Comparison of ENCODE assay signal across 1 fruit fly cellular context in genomic region chr3R:17042838-17043569, dm6.
TF ChIP-seq lines count a peak whose summit lies in the region.

Gene bdwf (minus strand): TSS chr3R:17043136.
Gene Patr-1 (plus strand): TSS chr3R:17043564.

TF ChIP-seq in whole organism, embryonic, 481 proteins besides CTCF, POLR2A, EP300 and RAD21 (continued from another document and continues in another):
- TF ChIP-seq PHDP (tag; optimal IDR thresholded peaks at IDR 0.05; lab: Kevin White, UChicago) (no peak), Lhr (GFP tag; optimal IDR thresholded peaks at IDR 0.05; lab: Kevin White, UChicago) (peak; percentile 27), CG4328 (GFP tag; optimal IDR thresholded peaks at IDR 0.05; lab: Kevin White, UChicago) (no peak), Dll (GFP tag; IDR thresholded peaks at IDR 0.05; lab: Robert Waterston, UW; ENCODE audit: partially characterized antibody) (peak; percentile 92), MESR4 (GFP tag; optimal IDR thresholded peaks at IDR 0.05; lab: Kevin White, UChicago) (peak; percentile 62), CG34422 (GFP tag; IDR thresholded peaks at IDR 0.05; lab: Robert Waterston, UW) (no peak), caup (GFP tag; optimal IDR thresholded peaks at IDR 0.05; lab: Kevin White, UChicago; ENCODE audit: severe bottlenecking) (no peak), sens-2 (GFP tag; IDR thresholded peaks at IDR 0.05; lab: Robert Waterston, UW) (no peak), Adf1 (GFP tag; IDR thresholded peaks at IDR 0.05; lab: Robert Waterston, UW) (no peak), Bdp1 (GFP tag; optimal IDR thresholded peaks at IDR 0.05; lab: Kevin White, UChicago) (no peak), Opbp (GFP tag; IDR thresholded peaks at IDR 0.05; lab: Robert Waterston, UW; ENCODE audit: partially characterized antibody) (peak; percentile 89), klu (GFP tag; IDR thresholded peaks at IDR 0.05; lab: Robert Waterston, UW) (no peak), bsh (GFP tag; optimal IDR thresholded peaks at IDR 0.05; lab: Kevin White, UChicago) (no peak), BEAF-32 (GFP tag; optimal IDR thresholded peaks at IDR 0.05; lab: Kevin White, UChicago) (peak; percentile 95), cad (GFP tag; optimal IDR thresholded peaks at IDR 0.05; lab: Kevin White, UChicago) (no peak), CG11723 (GFP tag; optimal IDR thresholded peaks at IDR 0.05; lab: Kevin White, UChicago) (no peak), Chrac-16 (GFP tag; optimal IDR thresholded peaks at IDR 0.05; lab: Kevin White, UChicago) (no peak), jing (GFP tag; optimal IDR thresholded peaks at IDR 0.05; lab: Kevin White, UChicago) (no peak), Oli (tag; optimal IDR thresholded peaks at IDR 0.05; lab: Kevin White, UChicago) (no peak), Rx (GFP tag; IDR thresholded peaks at IDR 0.05; lab: Robert Waterston, UW) (no peak), stwl (tag; optimal IDR thresholded peaks at IDR 0.05; lab: Kevin White, UChicago) (peak; percentile 32), CG14965 (GFP tag; optimal IDR thresholded peaks at IDR 0.05; lab: Kevin White, UChicago; ENCODE audit: borderline replicate concordance) (no peak), Taf1 (GFP tag; IDR thresholded peaks at IDR 0.05; lab: Robert Waterston, UW) (no peak), Hr39 (optimal IDR thresholded peaks at IDR 0.05; lab: Kevin White, UChicago) (no peak), mirr (GFP tag; optimal IDR thresholded peaks at IDR 0.05; lab: Kevin White, UChicago) (no peak), CG10543 (GFP tag; optimal IDR thresholded peaks at IDR 0.05; lab: Kevin White, UChicago) (peak; percentile 10), MTF-1 (GFP tag; optimal IDR thresholded peaks at IDR 0.05; lab: Kevin White, UChicago; ENCODE audit: borderline replicate concordance) (no peak), CG2678 (tag; optimal IDR thresholded peaks at IDR 0.05; lab: Kevin White, UChicago) (no peak), CG12659 (GFP tag; optimal IDR thresholded peaks at IDR 0.05; lab: Kevin White, UChicago) (peak; percentile 61), amos (GFP tag; IDR thresholded peaks at IDR 0.05; lab: Robert Waterston, UW; ENCODE audit: partially characterized antibody) (peak; percentile 95), CG7839 (tag; optimal IDR thresholded peaks at IDR 0.05; lab: Kevin White, UChicago) (no peak), CG14710 (tag; optimal IDR thresholded peaks at IDR 0.05; lab: Kevin White, UChicago) (peak; percentile 69), CG6813 (GFP tag; optimal IDR thresholded peaks at IDR 0.05; lab: Kevin White, UChicago) (no peak), otp (GFP tag; IDR thresholded peaks at IDR 0.05; lab: Robert Waterston, UW) (no peak), unc-4 (GFP tag; IDR thresholded peaks at IDR 0.05; lab: Robert Waterston, UW; ENCODE audit: partially characterized antibody) (peak; percentile 88), Doc2 (GFP tag; IDR thresholded peaks at IDR 0.05; lab: Robert Waterston, UW) (no peak), CG14860 (GFP tag; IDR thresholded peaks at IDR 0.05; lab: Robert Waterston, UW; ENCODE audit: partially characterized antibody) (peak; percentile 88), HHEX (GFP tag; optimal IDR thresholded peaks at IDR 0.05; lab: Kevin White, UChicago) (no peak), rib (GFP tag; IDR thresholded peaks at IDR 0.05; lab: Robert Waterston, UW) (no peak), CG9876 (GFP tag; optimal IDR thresholded peaks at IDR 0.05; lab: Kevin White, UChicago) (no peak), CG3838 (GFP tag; optimal IDR thresholded peaks at IDR 0.05; lab: Kevin White, UChicago) (no peak), CG10979 (tag; optimal IDR thresholded peaks at IDR 0.05; lab: Kevin White, UChicago) (no peak), Hr3 (GFP tag; optimal IDR thresholded peaks at IDR 0.05; lab: Kevin White, UChicago) (peak; percentile 35), ttk (GFP tag; IDR thresholded peaks at IDR 0.05; lab: Robert Waterston, UW) (no peak), CG16863 (GFP tag; optimal IDR thresholded peaks at IDR 0.05; lab: Kevin White, UChicago) (no peak), CG31365 (tag; optimal IDR thresholded peaks at IDR 0.05; lab: Kevin White, UChicago) (no peak), CG12942 (GFP tag; optimal IDR thresholded peaks at IDR 0.05; lab: Kevin White, UChicago) (no peak), CG2875 (GFP tag; optimal IDR thresholded peaks at IDR 0.05; lab: Kevin White, UChicago) (no peak), Dek (tag; optimal IDR thresholded peaks at IDR 0.05; lab: Kevin White, UChicago) (peak; percentile 36), CG11696 (GFP tag; IDR thresholded peaks at IDR 0.05; lab: Robert Waterston, UW) (no peak), CG4424 (GFP tag; optimal IDR thresholded peaks at IDR 0.05; lab: Kevin White, UChicago) (no peak), disco-r (GFP tag; optimal IDR thresholded peaks at IDR 0.05; lab: Kevin White, UChicago) (peak; percentile 16), bigmax (GFP tag; optimal IDR thresholded peaks at IDR 0.05; lab: Kevin White, UChicago) (no peak), HLH3B (GFP tag; IDR thresholded peaks at IDR 0.05; lab: Robert Waterston, UW) (no peak), Med (GFP tag; lab: Kevin White, UChicago) (peak; percentile 73), Dip3 (GFP tag; optimal IDR thresholded peaks at IDR 0.05; lab: Kevin White, UChicago) (no peak), btn (GFP tag; optimal IDR thresholded peaks at IDR 0.05; lab: Kevin White, UChicago) (no peak), sd (tag; optimal IDR thresholded peaks at IDR 0.05; lab: Kevin White, UChicago) (no peak), Trl (optimal IDR thresholded peaks at IDR 0.05; lab: Kevin White, UChicago) (no peak), Trl (GFP tag; optimal IDR thresholded peaks at IDR 0.05; lab: Kevin White, UChicago) (no peak), nmo (GFP tag; optimal IDR thresholded peaks at IDR 0.05; lab: Kevin White, UChicago) (peak; percentile 69), HmgD (GFP tag; optimal IDR thresholded peaks at IDR 0.05; lab: Kevin White, UChicago) (no peak), Fer2 (tag; optimal IDR thresholded peaks at IDR 0.05; lab: Kevin White, UChicago) (no peak), dati (GFP tag; IDR thresholded peaks at IDR 0.05; lab: Robert Waterston, UW) (no peak), Spps (tag; optimal IDR thresholded peaks at IDR 0.05; lab: Kevin White, UChicago) (no peak), CG3847 (GFP tag; IDR thresholded peaks at IDR 0.05; lab: Robert Waterston, UW) (peak; percentile 25; the same call in 1 of the 2 replicates), jumu (GFP tag; optimal IDR thresholded peaks at IDR 0.05; lab: Kevin White, UChicago) (no peak), grn (GFP tag; optimal IDR thresholded peaks at IDR 0.05; lab: Kevin White, UChicago) (no peak), bab2 (GFP tag; optimal IDR thresholded peaks at IDR 0.05; lab: Kevin White, UChicago) (no peak), psq (GFP tag; optimal IDR thresholded peaks at IDR 0.05; lab: Kevin White, UChicago) (no peak), ATbp (GFP tag; optimal IDR thresholded peaks at IDR 0.05; lab: Kevin White, UChicago) (no peak), CG10366 (GFP tag; IDR thresholded peaks at IDR 0.05; lab: Robert Waterston, UW) (no peak), CG7556 (GFP tag; optimal IDR thresholded peaks at IDR 0.05; lab: Kevin White, UChicago) (no peak), Vsx1 (GFP tag; optimal IDR thresholded peaks at IDR 0.05; lab: Kevin White, UChicago) (no peak), bowl (GFP tag; IDR thresholded peaks at IDR 0.05; lab: Robert Waterston, UW) (no peak), Mad (GFP tag; optimal IDR thresholded peaks at IDR 0.05; lab: Kevin White, UChicago) (no peak), CG4617 (GFP tag; optimal IDR thresholded peaks at IDR 0.05; lab: Kevin White, UChicago; ENCODE audit: borderline replicate concordance) (no peak), esg (GFP tag; conservative IDR thresholded peaks at IDR 0.05; lab: Robert Waterston, UW) (no peak), nom (GFP tag; optimal IDR thresholded peaks at IDR 0.05; lab: Kevin White, UChicago) (no peak), Ssrp (tag; optimal IDR thresholded peaks at IDR 0.05; lab: Kevin White, UChicago) (peak; percentile 17), p53 (GFP tag; optimal IDR thresholded peaks at IDR 0.05; lab: Kevin White, UChicago) (no peak), Hmx (GFP tag; optimal IDR thresholded peaks at IDR 0.05; lab: Kevin White, UChicago) (no peak), sqz (GFP tag; optimal IDR thresholded peaks at IDR 0.05; lab: Kevin White, UChicago) (no peak), hkb (optimal IDR thresholded peaks at IDR 0.05; lab: Kevin White, UChicago) (no peak), hkb (GFP tag; IDR thresholded peaks at IDR 0.05; lab: Robert Waterston, UW) (no peak), CG4404 (GFP tag; IDR thresholded peaks at IDR 0.05; lab: Robert Waterston, UW) (0 out of 2 replicates have a peak, but pooled peaks have one; percentile 6), CG14441 (GFP tag; IDR thresholded peaks at IDR 0.05; lab: Robert Waterston, UW) (no peak), Fer3 (tag; optimal IDR thresholded peaks at IDR 0.05; lab: Kevin White, UChicago) (no peak), tup (GFP tag; optimal IDR thresholded peaks at IDR 0.05; lab: Kevin White, UChicago) (no peak), ac (GFP tag; optimal IDR thresholded peaks at IDR 0.05; lab: Kevin White, UChicago) (no peak), CG4360 (GFP tag; IDR thresholded peaks at IDR 0.05; lab: Robert Waterston, UW) (no peak), CG5180 (GFP tag; optimal IDR thresholded peaks at IDR 0.05; lab: Kevin White, UChicago) (no peak), al (GFP tag; IDR thresholded peaks at IDR 0.05; lab: Robert Waterston, UW) (no peak; the same call in 1 of the 2 replicates), jigr1 (GFP tag; IDR thresholded peaks at IDR 0.05; lab: Robert Waterston, UW) (no peak), HLH4C (GFP tag; IDR thresholded peaks at IDR 0.05; lab: Robert Waterston, UW; ENCODE audit: partially characterized antibody) (peak; percentile 91), bcd (GFP tag; optimal IDR thresholded peaks at IDR 0.05; lab: Kevin White, UChicago) (no peak), NC2α (GFP tag; optimal IDR thresholded peaks at IDR 0.05; lab: Kevin White, UChicago) (no peak), CG2889 (GFP tag; IDR thresholded peaks at IDR 0.05; lab: Robert Waterston, UW) (no peak), H15 (GFP tag; IDR thresholded peaks at IDR 0.05; lab: Robert Waterston, UW) (no peak), inv (GFP tag; IDR thresholded peaks at IDR 0.05; lab: Robert Waterston, UW; ENCODE audit: partially characterized antibody) (peak; percentile 92), NC2β (GFP tag; optimal IDR thresholded peaks at IDR 0.05; lab: Kevin White, UChicago) (peak; percentile 4), Optix (GFP tag; IDR thresholded peaks at IDR 0.05; lab: Robert Waterston, UW) (no peak), CG6854 (GFP tag; optimal IDR thresholded peaks at IDR 0.05; lab: Kevin White, UChicago) (no peak), ewg (GFP tag; optimal IDR thresholded peaks at IDR 0.05; lab: Kevin White, UChicago) (no peak), CG17612 (GFP tag; IDR thresholded peaks at IDR 0.05; lab: Robert Waterston, UW) (no peak), Myb (GFP tag; optimal IDR thresholded peaks at IDR 0.05; lab: Kevin White, UChicago) (no peak), Tbp (GFP tag; optimal IDR thresholded peaks at IDR 0.05; lab: Kevin White, UChicago) (no peak), CG12744 (GFP tag; optimal IDR thresholded peaks at IDR 0.05; lab: Kevin White, UChicago) (no peak), Doc3 (GFP tag; IDR thresholded peaks at IDR 0.05; lab: Robert Waterston, UW; ENCODE audit: partially characterized antibody) (peak; percentile 85), Kr (GFP tag; optimal IDR thresholded peaks at IDR 0.05; lab: Kevin White, UChicago) (no peak), ap (GFP tag; IDR thresholded peaks at IDR 0.05; lab: Robert Waterston, UW) (no peak), CG11093 (GFP tag; IDR thresholded peaks at IDR 0.05; lab: Robert Waterston, UW) (no peak), CG34376 (GFP tag; optimal IDR thresholded peaks at IDR 0.05; lab: Kevin White, UChicago) (no peak), CG31441 (GFP tag; IDR thresholded peaks at IDR 0.05; lab: Robert Waterston, UW) (no peak), tap (tag; optimal IDR thresholded peaks at IDR 0.05; lab: Kevin White, UChicago) (no peak), CG31388 (GFP tag; optimal IDR thresholded peaks at IDR 0.05; lab: Kevin White, UChicago) (no peak), fd102C (GFP tag; optimal IDR thresholded peaks at IDR 0.05; lab: Kevin White, UChicago) (no peak), gro (GFP tag; optimal IDR thresholded peaks at IDR 0.05; lab: Kevin White, UChicago) (peak; percentile 15), CG17359 (tag; optimal IDR thresholded peaks at IDR 0.05; lab: Kevin White, UChicago) (no peak), CG8290 (GFP tag; optimal IDR thresholded peaks at IDR 0.05; lab: Kevin White, UChicago) (no peak), CG8290 (tag; optimal IDR thresholded peaks at IDR 0.05; lab: Kevin White, UChicago) (no peak), CG6791 (GFP tag; IDR thresholded peaks at IDR 0.05; lab: Robert Waterston, UW; ENCODE audit: partially characterized antibody) (peak; percentile 92), row (GFP tag; IDR thresholded peaks at IDR 0.05; lab: Robert Waterston, UW) (peak; percentile 75), CG2116 (GFP tag; optimal IDR thresholded peaks at IDR 0.05; lab: Kevin White, UChicago) (peak; percentile 78), cato (GFP tag; optimal IDR thresholded peaks at IDR 0.05; lab: Kevin White, UChicago; ENCODE audit: borderline replicate concordance) (no peak), CG1603 (tag; optimal IDR thresholded peaks at IDR 0.05; lab: Kevin White, UChicago) (peak; percentile 3), sna (GFP tag; IDR thresholded peaks at IDR 0.05; lab: Robert Waterston, UW; ENCODE audit: partially characterized antibody) (peak; percentile 77), mld (GFP tag; IDR thresholded peaks at IDR 0.05; lab: Robert Waterston, UW; ENCODE audit: partially characterized antibody) (peak; percentile 92), Nf-YA (GFP tag; IDR thresholded peaks at IDR 0.05; lab: Robert Waterston, UW) (no peak), CG7786 (GFP tag; optimal IDR thresholded peaks at IDR 0.05; lab: Kevin White, UChicago) (no peak), Atf6 (GFP tag; IDR thresholded peaks at IDR 0.05; lab: Robert Waterston, UW) (no peak), danr (GFP tag; IDR thresholded peaks at IDR 0.05; lab: Robert Waterston, UW) (no peak), CG2129 (GFP tag; IDR thresholded peaks at IDR 0.05; lab: Robert Waterston, UW; ENCODE audit: partially characterized antibody) (peak; percentile 66), slbo (GFP tag; IDR thresholded peaks at IDR 0.05; lab: Robert Waterston, UW) (no peak; the same call in 1 of the 2 replicates), z (GFP tag; IDR thresholded peaks at IDR 0.05; lab: Robert Waterston, UW) (no peak), nau (GFP tag; optimal IDR thresholded peaks at IDR 0.05; lab: Kevin White, UChicago) (no peak), toy (GFP tag; IDR thresholded peaks at IDR 0.05; lab: Robert Waterston, UW) (no peak)
